Fruit fly (Drosophila melanogaster) whole organism, prepupa: ENCODE measurements around the gene RpS20.

Experiments
- CG11294 ChIP-seq: fragments of 200-800 bp; sonication (Bioruptor generic); IDR thresholded peaks from 2 replicates; pipeline ENCODE4 v1.3.6; 2022; ENCODE audit warnings: missing biosample characterization, missing genetic modification characterization
- CG11762 ChIP-seq: fragments of 200-800 bp; sonication (Bioruptor generic); optimal IDR thresholded peaks from 3 replicates; lab custom pipeline; 2016; ENCODE audit warnings: missing biosample characterization, missing genetic modification characterization; ENCODE audit not compliant: insufficient read depth
- CG15336 ChIP-seq: fragments of 200-800 bp; sonication (Bioruptor generic); IDR thresholded peaks from 2 replicates; pipeline ENCODE4 v1.3.6; 2022; ENCODE audit warnings: missing biosample characterization, missing genetic modification characterization
- CG3919 ChIP-seq: fragments of 200-800 bp; sonication (Bioruptor generic); optimal IDR thresholded peaks from 3 replicates; lab custom pipeline; 2016; ENCODE audit warnings: missing biosample characterization, missing genetic modification characterization
- Eip75B ChIP-seq: fragments of 200-800 bp; sonication (Bioruptor generic); optimal IDR thresholded peaks from 3 replicates; lab custom pipeline; 2016; ENCODE audit warnings: missing biosample characterization, missing genetic modification characterization
- Lpt ChIP-seq: fragments of 200-800 bp; sonication (Bioruptor generic); optimal IDR thresholded peaks from 3 replicates; lab custom pipeline; 2016; ENCODE audit warnings: missing biosample characterization, missing genetic modification characterization
- Sox15 ChIP-seq: fragments of 200-800 bp; sonication (Bioruptor generic); optimal IDR thresholded peaks from 3 replicates; lab custom pipeline; 2016; ENCODE audit warnings: missing biosample characterization, missing genetic modification characterization

- TF ChIP-seq CG15336 (no peak), Eip75B (GFP tag; lab: Kevin White, UChicago) (no peak), CG11294 (GFP tag; lab: Robert Waterston, UW) (no peak), Lpt (no peak), CG11762 (GFP tag; lab: Kevin White, UChicago) (no peak), CG3919 (peak; percentile 19), Sox15 (no peak)
Observed at dm6 chr3R:20830153-20830695, 8.2 kb downstream of the RpS20 start, which contains the start of gene Adss.
